Fruit fly (Drosophila melanogaster) whole organism, embryonic: ENCODE measurements around the gene PH4alphaEFB.

Experiments
- ATbp ChIP-seq: fragments of 200-800 bp; sonication (Bioruptor generic); optimal IDR thresholded peaks from 2 replicates; lab custom pipeline; 2017; ENCODE audit warnings: missing biosample characterization, mild to moderate bottlenecking, missing genetic modification characterization, missing genetic modification reagents
- BEAF-32 ChIP-seq: fragments of 200-800 bp; sonication (Bioruptor generic); optimal IDR thresholded peaks from 3 replicates; lab custom pipeline; 2017; ENCODE audit warnings: missing biosample characterization, missing genetic modification characterization, mild to moderate bottlenecking, moderate library complexity, missing genetic modification reagents
- CG10431 ChIP-seq: fragments of 200-800 bp; sonication (Bioruptor generic); optimal IDR thresholded peaks from 3 replicates; lab custom pipeline; 2018; ENCODE audit warnings: missing biosample characterization, mild to moderate bottlenecking, missing genetic modification characterization
- CG10654 ChIP-seq: fragments of 200-800 bp; sonication (Bioruptor generic); optimal IDR thresholded peaks from 2 replicates; lab custom pipeline; 2016; ENCODE audit warnings: missing biosample characterization, missing genetic modification characterization
- CG13424 ChIP-seq: fragments of 200-800 bp; sonication (Bioruptor generic); optimal IDR thresholded peaks from 2 replicates; lab custom pipeline; 2019; ENCODE audit warnings: missing biosample characterization, mild to moderate bottlenecking, missing genetic modification characterization, moderate library complexity
- CG14860 ChIP-seq: fragments of 200-800 bp; sonication (Bioruptor generic); IDR thresholded peaks from 3 replicates; pipeline ENCODE4 v1.3.6; 2022; ENCODE audit warnings: missing biosample characterization, missing genetic modification characterization; ENCODE audit not compliant: partially characterized antibody
- CG16813 ChIP-seq: fragments of 200-800 bp; sonication (Bioruptor generic); IDR thresholded peaks from 3 replicates; pipeline ENCODE4 v1.3.6; 2022; ENCODE audit warnings: missing biosample characterization, missing genetic modification characterization; ENCODE audit not compliant: partially characterized antibody
- CG17385 ChIP-seq: fragments of 200-800 bp; sonication (Bioruptor generic); optimal IDR thresholded peaks from 3 replicates; lab custom pipeline; 2018; ENCODE audit warnings: missing biosample characterization, mild to moderate bottlenecking, missing genetic modification characterization
- CG2199 ChIP-seq: fragments of 200-800 bp; sonication (Bioruptor generic); IDR thresholded peaks from 3 replicates; pipeline ENCODE4 v1.3.6; 2022; ENCODE audit warnings: missing biosample characterization, missing genetic modification characterization
- CG30403 ChIP-seq: fragments of 200-800 bp; sonication (Bioruptor generic); optimal IDR thresholded peaks from 3 replicates; lab custom pipeline; 2016; ENCODE audit warnings: missing biosample characterization, missing genetic modification characterization
- CG31441 ChIP-seq: fragments of 200-800 bp; sonication (Bioruptor generic); IDR thresholded peaks from 2 replicates; pipeline ENCODE4 v1.3.6; 2022; ENCODE audit warnings: missing biosample characterization, missing genetic modification characterization
- CG34224 ChIP-seq: fragments of 200-800 bp; sonication (Bioruptor generic); IDR thresholded peaks from 3 replicates; pipeline ENCODE4 v1.3.6; 2022; ENCODE audit warnings: missing biosample characterization, missing genetic modification characterization; ENCODE audit not compliant: partially characterized antibody
- CG3847 ChIP-seq: fragments of 200-800 bp; sonication (Bioruptor generic); IDR thresholded peaks from 2 replicates; pipeline ENCODE4 v1.3.6; 2022; ENCODE audit warnings: missing biosample characterization, missing genetic modification characterization
- CG6175 ChIP-seq: fragments of 200-800 bp; sonication (Bioruptor generic); IDR thresholded peaks from 3 replicates; pipeline ENCODE4 v1.3.6; 2022; ENCODE audit warnings: missing biosample characterization, missing genetic modification characterization
- CG6791 ChIP-seq: fragments of 200-800 bp; sonication (Bioruptor generic); IDR thresholded peaks from 3 replicates; pipeline ENCODE4 v1.3.6; 2022; ENCODE audit warnings: missing biosample characterization, missing genetic modification characterization; ENCODE audit not compliant: partially characterized antibody
- CG6854 ChIP-seq: fragments of 200-800 bp; sonication (Bioruptor generic); optimal IDR thresholded peaks from 3 replicates; lab custom pipeline; 2017; ENCODE audit warnings: missing biosample characterization, mild to moderate bottlenecking, missing genetic modification characterization
- CG7372 ChIP-seq: fragments of 200-800 bp; sonication (Bioruptor generic); IDR thresholded peaks from 2 replicates; pipeline ENCODE4 v1.3.6; 2022; ENCODE audit warnings: missing biosample characterization, missing genetic modification characterization
- CG7963 ChIP-seq: fragments of 200-800 bp; sonication (Bioruptor generic); IDR thresholded peaks from 3 replicates; pipeline ENCODE4 v1.3.6; 2022; ENCODE audit warnings: missing biosample characterization, missing genetic modification characterization; ENCODE audit not compliant: partially characterized antibody
- CG8281 ChIP-seq: fragments of 200-800 bp; sonication (Bioruptor generic); optimal IDR thresholded peaks from 2 replicates; lab custom pipeline; 2018; ENCODE audit warnings: missing biosample characterization, mild to moderate bottlenecking, missing genetic modification characterization, moderate library complexity
- Chrac-16 ChIP-seq: fragments of 200-800 bp; sonication (Bioruptor generic); optimal IDR thresholded peaks from 3 replicates; lab custom pipeline; 2016; ENCODE audit warnings: missing biosample characterization, missing genetic modification characterization
- Eip74EF ChIP-seq, 2 experiments: fragments of 200-800 bp in 1 of 2; fragments of >200 bp in 1 of 2; sonication (Bioruptor generic) in 1 of 2; optimal IDR thresholded peaks; 2 replicates each; lab custom pipeline; 2017 to 2019; ENCODE audit warnings: missing biosample characterization in 2 of 2, missing genetic modification characterization in 2 of 2, mild to moderate bottlenecking in 1 of 2, moderate library complexity in 1 of 2
- Ets97D ChIP-seq: fragments of 200-800 bp; sonication (Bioruptor generic); optimal IDR thresholded peaks from 3 replicates; lab custom pipeline; 2016; ENCODE audit warnings: missing biosample characterization, missing genetic modification characterization
- Gug ChIP-seq: fragments of 200-800 bp; sonication (Bioruptor generic); IDR thresholded peaks from 4 replicates; pipeline ENCODE4 v1.3.6; 2022; ENCODE audit warnings: missing biosample characterization, missing genetic modification characterization
- MBD-R2 ChIP-seq: fragments of 200-800 bp; sonication (Bioruptor generic); IDR thresholded peaks from 2 replicates; pipeline ENCODE4 v1.3.6; 2022; ENCODE audit warnings: missing biosample characterization, missing genetic modification characterization
- NC2β ChIP-seq: fragments of 200-800 bp; sonication (Bioruptor generic); optimal IDR thresholded peaks from 2 replicates; lab custom pipeline; 2016; ENCODE audit warnings: missing biosample characterization, missing genetic modification characterization
- Pdp1 ChIP-seq, 2 experiments: fragments of 200-800 bp; sonication (Bioruptor generic); optimal IDR thresholded peaks; 3 replicates each; lab custom pipeline; 2016; ENCODE audit warnings: missing biosample characterization in 2 of 2, missing genetic modification characterization in 2 of 2, mild to moderate bottlenecking in 1 of 2, moderate library complexity in 1 of 2
- YL-1 ChIP-seq: fragments of 200-800 bp; sonication (Bioruptor generic); optimal IDR thresholded peaks from 3 replicates; lab custom pipeline; 2017; ENCODE audit warnings: missing biosample characterization, mild to moderate bottlenecking, missing genetic modification characterization
- chn ChIP-seq: fragments of 200-800 bp; sonication (Bioruptor generic); optimal IDR thresholded peaks from 2 replicates; lab custom pipeline; 2016; ENCODE audit warnings: missing biosample characterization, missing genetic modification characterization
- ci ChIP-seq: fragments of 200-800 bp; sonication (Bioruptor generic); IDR thresholded peaks from 3 replicates; pipeline ENCODE4 v1.3.6; 2022; ENCODE audit warnings: missing biosample characterization, missing genetic modification characterization
- fd3F ChIP-seq: fragments of 200-800 bp; sonication (Bioruptor generic); optimal IDR thresholded peaks from 2 replicates; lab custom pipeline; 2018; ENCODE audit warnings: missing biosample characterization, mild to moderate bottlenecking, missing genetic modification characterization, moderate library complexity
- gsb ChIP-seq: fragments of 200-800 bp; sonication (Bioruptor generic); IDR thresholded peaks from 2 replicates; pipeline ENCODE4 v1.3.6; 2022; ENCODE audit warnings: missing biosample characterization, missing genetic modification characterization
- hth ChIP-seq: fragments of >200 bp; optimal IDR thresholded peaks from 2 replicates; lab custom pipeline; 2017; ENCODE audit warnings: inconsistent platforms
- jigr1 ChIP-seq: fragments of 200-800 bp; sonication (Bioruptor generic); IDR thresholded peaks from 3 replicates; pipeline ENCODE4 v1.3.6; 2022; ENCODE audit warnings: missing biosample characterization, missing genetic modification characterization
- lov ChIP-seq, 2 experiments: fragments of 200-800 bp in 1 of 2; fragments of >200 bp in 1 of 2; sonication (Bioruptor generic) in 1 of 2; IDR thresholded peaks in 1 of 2; optimal IDR thresholded peaks in 1 of 2; 2 replicates in 1 of 2; 3 replicates in 1 of 2; pipeline versions ENCODE4 v1.3.6 to Lab custom; 2017 to 2022; ENCODE audit warnings: missing biosample characterization in 1 of 2, missing genetic modification characterization in 1 of 2
- luna ChIP-seq: fragments of 200-800 bp; sonication (Bioruptor generic); optimal IDR thresholded peaks from 2 replicates; lab custom pipeline; 2016; ENCODE audit warnings: missing biosample characterization, missing genetic modification characterization
- mam ChIP-seq: fragments of 200-800 bp; sonication (Bioruptor generic); optimal IDR thresholded peaks from 3 replicates; lab custom pipeline; 2016; ENCODE audit warnings: missing biosample characterization, missing genetic modification characterization
- nerfin-2 ChIP-seq: fragments of 200-800 bp; sonication (Bioruptor generic); IDR thresholded peaks from 2 replicates; pipeline ENCODE4 v1.3.6; 2022; ENCODE audit warnings: missing biosample characterization, missing genetic modification characterization; ENCODE audit not compliant: partially characterized antibody
- nmo ChIP-seq: fragments of 200-800 bp; sonication (Bioruptor generic); optimal IDR thresholded peaks from 2 replicates; lab custom pipeline; 2018; ENCODE audit warnings: missing biosample characterization, mild to moderate bottlenecking, missing genetic modification characterization, moderate library complexity
- phol ChIP-seq: fragments of 200-800 bp; sonication (Bioruptor generic); optimal IDR thresholded peaks from 3 replicates; lab custom pipeline; 2018; ENCODE audit warnings: missing biosample characterization, mild to moderate bottlenecking, missing genetic modification characterization, moderate library complexity
- prd ChIP-seq, 3 experiments: fragments of >200 bp in 2 of 3; fragments of 200-800 bp in 1 of 3; sonication (Bioruptor generic) in 1 of 3; optimal IDR thresholded peaks in 2 of 3; IDR thresholded peaks in 1 of 3; 2 replicates in 2 of 3; 3 replicates in 1 of 3; pipeline versions ENCODE4 v1.3.6 to Lab custom; 2017 to 2022; ENCODE audit warnings: missing biosample characterization in 1 of 3, missing genetic modification characterization in 1 of 3
- ranshi ChIP-seq: fragments of 200-800 bp; sonication (Bioruptor generic); IDR thresholded peaks from 2 replicates; pipeline ENCODE4 v1.3.6; 2022; ENCODE audit warnings: missing biosample characterization, missing genetic modification characterization
- repo ChIP-seq: fragments of 200-800 bp; sonication (Bioruptor generic); optimal IDR thresholded peaks from 2 replicates; lab custom pipeline; 2016; ENCODE audit warnings: missing biosample characterization, missing genetic modification characterization
- sisA ChIP-seq: fragments of 200-800 bp; sonication (Bioruptor generic); IDR thresholded peaks from 2 replicates; pipeline ENCODE4 v1.3.6; 2022; ENCODE audit warnings: missing biosample characterization, missing genetic modification characterization
- ssp ChIP-seq: fragments of 200-800 bp; sonication (Bioruptor generic); IDR thresholded peaks from 2 replicates; pipeline ENCODE4 v1.3.6; 2022; ENCODE audit warnings: missing biosample characterization, missing genetic modification characterization
- stwl ChIP-seq: fragments of 200-800 bp; sonication (Bioruptor generic); optimal IDR thresholded peaks from 3 replicates; lab custom pipeline; 2018; ENCODE audit warnings: missing biosample characterization, mild to moderate bottlenecking, missing genetic modification characterization, moderate library complexity
- trem ChIP-seq: fragments of 200-800 bp; optimal IDR thresholded peaks from 3 replicates; lab custom pipeline; 2019; ENCODE audit warnings: missing biosample characterization, mild to moderate bottlenecking, missing genetic modification characterization, moderate library complexity
- vnd ChIP-seq: fragments of 200-800 bp; sonication (Bioruptor generic); IDR thresholded peaks from 3 replicates; pipeline ENCODE4 v1.3.6; 2022; ENCODE audit warnings: missing biosample characterization, missing genetic modification characterization; ENCODE audit not compliant: partially characterized antibody

Gene PH4alphaEFB

DNA sequence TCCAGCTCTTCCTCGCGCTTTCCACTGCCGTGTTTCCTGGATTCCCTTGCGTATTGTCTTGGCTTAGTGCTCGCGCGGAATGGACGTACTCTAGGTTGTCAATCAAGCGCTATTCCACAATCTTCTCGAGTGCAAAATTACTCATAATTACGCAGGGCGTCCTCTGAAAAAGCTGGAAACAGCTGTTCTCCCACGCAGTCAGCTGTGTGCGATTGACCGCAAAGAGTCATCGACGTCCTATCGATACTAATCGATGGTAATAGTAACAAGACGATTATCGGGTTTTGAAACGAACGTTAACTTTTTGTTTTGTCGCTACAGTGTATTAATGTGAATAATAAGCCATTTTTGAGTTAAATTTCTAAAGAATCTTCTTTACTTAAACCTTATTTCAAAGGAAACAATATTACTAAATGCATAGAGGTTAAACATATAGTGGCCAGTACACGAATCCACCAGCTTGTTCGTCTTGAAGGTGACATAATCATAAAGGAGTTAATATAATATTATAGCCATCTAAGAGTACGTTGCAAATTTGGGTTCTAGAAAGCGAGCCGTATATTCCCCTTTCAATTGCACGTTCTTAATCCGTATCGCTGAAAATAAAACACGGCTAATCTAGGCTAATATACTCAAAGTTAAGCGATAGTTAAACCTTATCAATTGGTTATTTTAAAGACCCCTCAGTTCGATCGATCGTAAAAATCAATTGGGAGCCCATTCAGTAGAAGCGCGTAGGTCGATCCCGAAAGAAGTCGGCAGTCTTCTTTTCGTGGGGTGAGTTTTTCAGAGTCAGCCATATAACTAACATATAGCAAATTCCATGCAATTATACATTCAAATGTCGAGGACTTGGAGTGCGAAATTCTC is 6.5 kb upstream of the PH4alphaEFB start, which contains the start of the genes CG2224 and CDase (continued):
- no peak for TF ChIP-seq CG6854 (GFP tag; lab: Kevin White, UChicago)
- peak; percentile 87 for TF ChIP-seq nerfin-2
- TF ChIP-seq NC2β (GFP tag; lab: Kevin White, UChicago) = no peak
- no peak for TF ChIP-seq ssp (GFP tag; lab: Robert Waterston, UW)
- TF ChIP-seq lov (optimal IDR thresholded peaks at IDR 0.05; lab: Kevin White, UChicago) = no peak
- TF ChIP-seq lov (GFP tag; IDR thresholded peaks at IDR 0.05; lab: Robert Waterston, UW) = no peak
- peak; percentile 84 for TF ChIP-seq CG16813 (GFP tag; lab: Robert Waterston, UW)
- no peak for TF ChIP-seq sisA (GFP tag; lab: Robert Waterston, UW)
- TF ChIP-seq Ets97D = no peak
- TF ChIP-seq phol = no peak
- no peak for TF ChIP-seq mam (GFP tag; lab: Kevin White, UChicago)
- no peak for TF ChIP-seq Chrac-16 (GFP tag; lab: Kevin White, UChicago)
- TF ChIP-seq Eip74EF (GFP tag; optimal IDR thresholded peaks at IDR 0.05; lab: Kevin White, UChicago) = no peak
- no peak for TF ChIP-seq CG17385
- no peak for TF ChIP-seq ci (GFP tag; lab: Robert Waterston, UW)
- no peak for TF ChIP-seq CG30403 (GFP tag; lab: Kevin White, UChicago)
- no peak for TF ChIP-seq CG8281 (tag; lab: Kevin White, UChicago)
- TF ChIP-seq hth (lab: Kevin White, UChicago) = no peak
- peak; percentile 82 for TF ChIP-seq BEAF-32 (GFP tag; lab: Kevin White, UChicago)
- TF ChIP-seq CG10431 = no peak
- peak; percentile 92 for TF ChIP-seq CG6791 (GFP tag; lab: Robert Waterston, UW)
- TF ChIP-seq YL-1 = no peak
- TF ChIP-seq CG7372 (GFP tag; lab: Robert Waterston, UW) = no peak
- TF ChIP-seq CG31441 (GFP tag; lab: Robert Waterston, UW) = no peak
- no peak for TF ChIP-seq ranshi (GFP tag; lab: Robert Waterston, UW)
- no peak for TF ChIP-seq trem (tag; lab: Kevin White, UChicago)
- no peak for TF ChIP-seq prd (optimal IDR thresholded peaks at IDR 0.05; lab: Kevin White, UChicago)
- TF ChIP-seq prd (GFP tag; IDR thresholded peaks at IDR 0.05; lab: Robert Waterston, UW) = no peak
- no peak for TF ChIP-seq fd3F (GFP tag; lab: Kevin White, UChicago)
- TF ChIP-seq vnd = peak; percentile 86
- peak; percentile 19 for TF ChIP-seq nmo (GFP tag; lab: Kevin White, UChicago)
- no peak for TF ChIP-seq CG2199 (GFP tag; lab: Robert Waterston, UW)
- no peak for TF ChIP-seq CG6175 (GFP tag; lab: Robert Waterston, UW)
- no peak for TF ChIP-seq chn (GFP tag; lab: Kevin White, UChicago)
- no peak for TF ChIP-seq ATbp (GFP tag; lab: Kevin White, UChicago)
- TF ChIP-seq CG7963 (GFP tag; lab: Robert Waterston, UW) = peak; percentile 87
- TF ChIP-seq repo (GFP tag; lab: Kevin White, UChicago) = no peak
- TF ChIP-seq luna (GFP tag; lab: Kevin White, UChicago) = no peak
- TF ChIP-seq Pdp1 (GFP tag; optimal IDR thresholded peaks at IDR 0.05; lab: Kevin White, UChicago) = peak in 1 of 2 experiments; percentile 48
- TF ChIP-seq CG10654 (GFP tag; lab: Kevin White, UChicago) = no peak
- no peak for TF ChIP-seq CG13424 (tag; lab: Kevin White, UChicago)
- TF ChIP-seq stwl (tag; lab: Kevin White, UChicago) = peak; percentile 47
- TF ChIP-seq CG14860 (GFP tag; lab: Robert Waterston, UW) = peak; percentile 89
- peak; percentile 98 for TF ChIP-seq CG34224 (GFP tag; lab: Robert Waterston, UW)
- no peak for TF ChIP-seq CG3847 (GFP tag; lab: Robert Waterston, UW)
- no peak for TF ChIP-seq jigr1
- TF ChIP-seq Gug (GFP tag; lab: Robert Waterston, UW) = no peak
- TF ChIP-seq gsb (GFP tag; lab: Robert Waterston, UW) = no peak
- peak; percentile 89 for TF ChIP-seq MBD-R2 (GFP tag; lab: Robert Waterston, UW)
